Fruit fly (Drosophila melanogaster): ENCODE data around the gene ntc.

ntc gene

DNA sequence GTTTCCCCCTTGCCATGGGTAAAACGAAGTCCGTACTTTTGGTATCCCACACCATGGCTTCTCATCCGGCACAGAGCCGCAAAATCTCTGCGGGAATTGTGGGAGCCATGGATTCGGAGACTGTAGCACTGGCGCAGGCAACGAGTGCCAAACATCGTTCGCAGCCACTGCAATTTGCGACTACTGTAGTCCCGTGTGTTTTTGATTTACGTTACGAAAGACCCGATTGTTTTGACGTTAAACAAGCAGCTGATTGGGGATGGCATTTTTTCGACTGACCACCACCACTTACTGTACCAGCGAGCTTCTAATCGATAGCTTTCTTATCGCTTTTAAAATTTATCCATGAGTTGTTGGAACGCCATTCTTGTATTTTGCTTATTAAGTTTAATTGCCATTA, 3.7 kb upstream of the ntc start, which contains the start of gene CG32262:
Gene CG32262 (minus strand): TSS at position 254 of the 400 bp plus-strand sequence.
- no peak for TF ChIP-seq Hr3 (GFP tag; optimal IDR thresholded peaks at IDR 0.05)
- no peak for TF ChIP-seq CG31365 (tag; optimal IDR thresholded peaks at IDR 0.05)
- peak; percentile 84 for TF ChIP-seq MBD-R2 (GFP tag; IDR thresholded peaks at IDR 0.05)
- TF ChIP-seq CG15601 (tag; optimal IDR thresholded peaks at IDR 0.05) = no peak
- TF ChIP-seq ci (GFP tag; IDR thresholded peaks at IDR 0.05) = 0 out of 3 replicates have a peak, but pooled peaks have one; percentile 29
- TF ChIP-seq CG2116 (GFP tag; optimal IDR thresholded peaks at IDR 0.05) = peak; percentile 47
- no peak for TF ChIP-seq gt (GFP tag; IDR thresholded peaks at IDR 0.05)
- peak; percentile 70 for TF ChIP-seq Dll (GFP tag; IDR thresholded peaks at IDR 0.05; ENCODE audit: partially characterized antibody)
- no peak for TF ChIP-seq gcm2 (GFP tag; optimal IDR thresholded peaks at IDR 0.05)
- no peak for TF ChIP-seq chinmo (GFP tag; IDR thresholded peaks at IDR 0.05; ENCODE audit: partially characterized antibody)
- peak; percentile 65 for TF ChIP-seq unc-4 (GFP tag; IDR thresholded peaks at IDR 0.05; ENCODE audit: partially characterized antibody)
- TF ChIP-seq usp (GFP tag; optimal IDR thresholded peaks at IDR 0.05) = no peak
- peak; percentile 22 for TF ChIP-seq Hmr (GFP tag; optimal IDR thresholded peaks at IDR 0.05)
- TF ChIP-seq CG8089 (GFP tag; optimal IDR thresholded peaks at IDR 0.05) = no peak
- no peak for TF ChIP-seq Jarid2 (GFP tag; optimal IDR thresholded peaks at IDR 0.05)
- peak; percentile 58 for TF ChIP-seq Deaf1 (tag; optimal IDR thresholded peaks at IDR 0.05)
- TF ChIP-seq lov (optimal IDR thresholded peaks at IDR 0.05) = no peak
- no peak for TF ChIP-seq lov (GFP tag; IDR thresholded peaks at IDR 0.05)
- TF ChIP-seq CG10462 (GFP tag; optimal IDR thresholded peaks at IDR 0.05) = no peak
- TF ChIP-seq Doc3 (GFP tag; IDR thresholded peaks at IDR 0.05; ENCODE audit: partially characterized antibody) = peak; percentile 50; the same call in 1 of the 3 replicates
- TF ChIP-seq Pdp1 (GFP tag; optimal IDR thresholded peaks at IDR 0.05) = peak in 1 of 2 experiments; percentile 82
- no peak for TF ChIP-seq jigr1 (GFP tag; IDR thresholded peaks at IDR 0.05)
- TF ChIP-seq fd102C (GFP tag; optimal IDR thresholded peaks at IDR 0.05) = no peak
- TF ChIP-seq amos (GFP tag; IDR thresholded peaks at IDR 0.05; ENCODE audit: partially characterized antibody) = peak; percentile 55; the same call in 1 of the 2 replicates
- TF ChIP-seq tna (GFP tag; IDR thresholded peaks at IDR 0.05; ENCODE audit: partially characterized antibody) = peak; percentile 72
- no peak for TF ChIP-seq CG3995 (GFP tag; optimal IDR thresholded peaks at IDR 0.05)
- peak; percentile 80 for TF ChIP-seq CG13287 (GFP tag; IDR thresholded peaks at IDR 0.05; ENCODE audit: partially characterized antibody)
- no peak for TF ChIP-seq CG15011 (GFP tag; optimal IDR thresholded peaks at IDR 0.05)
- no peak for TF ChIP-seq dimm (GFP tag; IDR thresholded peaks at IDR 0.05)
- TF ChIP-seq row (GFP tag; IDR thresholded peaks at IDR 0.05) = peak; percentile 65
- no peak for TF ChIP-seq CG11093 (GFP tag; IDR thresholded peaks at IDR 0.05)
- TF ChIP-seq HLH4C (GFP tag; IDR thresholded peaks at IDR 0.05; ENCODE audit: partially characterized antibody) = peak; percentile 75
- TF ChIP-seq CG4707 (GFP tag; optimal IDR thresholded peaks at IDR 0.05) = no peak
- 0 out of 3 replicates have a peak, but pooled peaks have one; percentile 46 for TF ChIP-seq mld (GFP tag; IDR thresholded peaks at IDR 0.05; ENCODE audit: partially characterized antibody)
- TF ChIP-seq Stat92E (GFP tag; optimal IDR thresholded peaks at IDR 0.05) = peak in 1 of 3 experiments; percentile 35
- peak; percentile 27 for TF ChIP-seq CG8388 (GFP tag; optimal IDR thresholded peaks at IDR 0.05)
- TF ChIP-seq stc (GFP tag; IDR thresholded peaks at IDR 0.05) = no peak
- no peak for TF ChIP-seq CG6254 (GFP tag; optimal IDR thresholded peaks at IDR 0.05)
- TF ChIP-seq peb (GFP tag; IDR thresholded peaks at IDR 0.05) = no peak
- no peak for TF ChIP-seq CG1024 (GFP tag; IDR thresholded peaks at IDR 0.05)
- TF ChIP-seq CG34376 (GFP tag; optimal IDR thresholded peaks at IDR 0.05) = peak; percentile 9
- no peak for TF ChIP-seq Dfd (GFP tag; optimal IDR thresholded peaks at IDR 0.05)
- TF ChIP-seq CG1233 (GFP tag; optimal IDR thresholded peaks at IDR 0.05) = no peak
- no peak for TF ChIP-seq CG16815 (GFP tag; optimal IDR thresholded peaks at IDR 0.05)
- peak; percentile 17; the same call in 1 of the 2 replicates for TF ChIP-seq CG2129 (GFP tag; IDR thresholded peaks at IDR 0.05; ENCODE audit: partially characterized antibody)
- peak; percentile 70 for TF ChIP-seq bbx (GFP tag; IDR thresholded peaks at IDR 0.05; ENCODE audit: partially characterized antibody)
- TF ChIP-seq CG10267 (tag; optimal IDR thresholded peaks at IDR 0.05) = peak; percentile 34
- no peak for TF ChIP-seq CTCF (GFP tag; optimal IDR thresholded peaks at IDR 0.05)
- TF ChIP-seq Lhr (GFP tag; optimal IDR thresholded peaks at IDR 0.05) = no peak
- no peak for TF ChIP-seq Hsf (GFP tag; optimal IDR thresholded peaks at IDR 0.05)
